Fruit fly (Drosophila melanogaster) whole organism, prepupa: Measurements from ENCODE around the gene betaNACtes1.

ENCODE experiments used
- Blimp-1 ChIP-seq: fragments of 200-800 bp; sonication (Bioruptor generic); optimal IDR thresholded peaks from 3 replicates; lab custom pipeline; 2017; ENCODE audit warnings: missing biosample characterization, missing genetic modification characterization, mild to moderate bottlenecking, moderate library complexity, missing genetic modification reagents
- CG10631 ChIP-seq: fragments of 200-800 bp; sonication (Bioruptor generic); optimal IDR thresholded peaks from 2 replicates; lab custom pipeline; 2016; ENCODE audit warnings: missing biosample characterization, missing genetic modification characterization
- CG10669 ChIP-seq: fragments of 200-800 bp; sonication (Bioruptor generic); optimal IDR thresholded peaks from 3 replicates; lab custom pipeline; 2018; ENCODE audit warnings: missing biosample characterization, mild to moderate bottlenecking, missing genetic modification characterization, moderate library complexity
- CG11294 ChIP-seq: fragments of 200-800 bp; sonication (Bioruptor generic); IDR thresholded peaks from 2 replicates; pipeline ENCODE4 v1.3.6; 2022; ENCODE audit warnings: missing biosample characterization, missing genetic modification characterization
- CG11762 ChIP-seq: fragments of 200-800 bp; sonication (Bioruptor generic); optimal IDR thresholded peaks from 3 replicates; lab custom pipeline; 2016; ENCODE audit warnings: missing biosample characterization, missing genetic modification characterization; ENCODE audit not compliant: insufficient read depth
- CG11902 ChIP-seq: fragments of 200-800 bp; sonication (Bioruptor generic); optimal IDR thresholded peaks from 3 replicates; lab custom pipeline; 2016; ENCODE audit warnings: missing biosample characterization, missing genetic modification characterization
- CG15336 ChIP-seq: fragments of 200-800 bp; sonication (Bioruptor generic); IDR thresholded peaks from 2 replicates; pipeline ENCODE4 v1.3.6; 2022; ENCODE audit warnings: missing biosample characterization, missing genetic modification characterization
- CG1621 ChIP-seq: fragments of 200-800 bp; sonication (Bioruptor generic); optimal IDR thresholded peaks from 3 replicates; lab custom pipeline; 2018; ENCODE audit warnings: missing biosample characterization, mild to moderate bottlenecking, missing genetic modification characterization
- CG16779 ChIP-seq: fragments of 200-800 bp; sonication (Bioruptor generic); optimal IDR thresholded peaks from 3 replicates; lab custom pipeline; 2017; ENCODE audit warnings: missing biosample characterization, mild to moderate bottlenecking, missing genetic modification characterization
- CG3032 ChIP-seq: fragments of 200-800 bp; optimal IDR thresholded peaks from 2 replicates; lab custom pipeline; 2019; ENCODE audit warnings: missing biosample characterization, mild to moderate bottlenecking, missing genetic modification characterization, moderate library complexity
- CG31627 ChIP-seq: fragments of 200-800 bp; sonication (Bioruptor generic); optimal IDR thresholded peaks from 3 replicates; lab custom pipeline; 2016; ENCODE audit warnings: missing biosample characterization, missing genetic modification characterization
- CG32006 ChIP-seq: fragments of 200-800 bp; sonication (Bioruptor generic); optimal IDR thresholded peaks from 3 replicates; lab custom pipeline; 2017; ENCODE audit warnings: missing biosample characterization, mild to moderate bottlenecking, missing genetic modification characterization
- CG3919 ChIP-seq: fragments of 200-800 bp; sonication (Bioruptor generic); optimal IDR thresholded peaks from 3 replicates; lab custom pipeline; 2016; ENCODE audit warnings: missing biosample characterization, missing genetic modification characterization
- CG4318 ChIP-seq: fragments of 200-800 bp; sonication (Bioruptor generic); optimal IDR thresholded peaks from 3 replicates; lab custom pipeline; 2017; ENCODE audit warnings: missing biosample characterization, mild to moderate bottlenecking, missing genetic modification characterization
- CG6163 ChIP-seq: fragments of 200-800 bp; sonication (Bioruptor generic); IDR thresholded peaks from 3 replicates; pipeline ENCODE4 v1.3.6; 2022; ENCODE audit warnings: missing biosample characterization, missing genetic modification characterization
- CG6276 ChIP-seq: fragments of 200-800 bp; sonication (Bioruptor generic); optimal IDR thresholded peaks from 2 replicates; lab custom pipeline; 2017; ENCODE audit warnings: missing biosample characterization, mild to moderate bottlenecking, missing genetic modification characterization
- CG6792 ChIP-seq: fragments of 200-800 bp; sonication (Bioruptor generic); optimal IDR thresholded peaks from 3 replicates; lab custom pipeline; 2016; ENCODE audit warnings: missing biosample characterization, missing genetic modification characterization
- CG6808 ChIP-seq: fragments of 200-800 bp; sonication (Bioruptor generic); optimal IDR thresholded peaks from 3 replicates; lab custom pipeline; 2017; ENCODE audit warnings: missing biosample characterization, missing genetic modification characterization, mild to moderate bottlenecking, moderate library complexity, missing genetic modification reagents
- CG6854 ChIP-seq: fragments of 200-800 bp; sonication (Bioruptor generic); optimal IDR thresholded peaks from 2 replicates; lab custom pipeline; 2017; ENCODE audit warnings: missing biosample characterization, mild to moderate bottlenecking, missing genetic modification characterization
- CG7368 ChIP-seq: fragments of 200-800 bp; sonication (Bioruptor generic); optimal IDR thresholded peaks from 3 replicates; lab custom pipeline; 2016; ENCODE audit warnings: missing biosample characterization, missing genetic modification characterization
- CG9139 ChIP-seq: fragments of 200-800 bp; sonication (Bioruptor generic); optimal IDR thresholded peaks from 3 replicates; lab custom pipeline; 2017; ENCODE audit warnings: missing biosample characterization, mild to moderate bottlenecking, missing genetic modification characterization
- Eip78C ChIP-seq: fragments of 200-800 bp; sonication (Bioruptor generic); peaks from one replicate; lab custom pipeline; 2016; ENCODE audit warnings: missing biosample characterization, missing genetic modification characterization
- Eip93F ChIP-seq: fragments of 200-800 bp; sonication (Bioruptor generic); optimal IDR thresholded peaks from 2 replicates; lab custom pipeline; 2016; ENCODE audit warnings: missing biosample characterization, mild to moderate bottlenecking, missing genetic modification characterization
- Ets21C ChIP-seq: fragments of 200-800 bp; sonication (Bioruptor generic); optimal IDR thresholded peaks from 3 replicates; lab custom pipeline; 2016; ENCODE audit warnings: missing biosample characterization, missing genetic modification characterization
- Ets96B ChIP-seq: fragments of 200-800 bp; optimal IDR thresholded peaks from 2 replicates; lab custom pipeline; 2019; ENCODE audit warnings: missing biosample characterization, mild to moderate bottlenecking, missing genetic modification characterization, moderate library complexity
- Gug ChIP-seq: fragments of 200-800 bp; sonication (Bioruptor generic); IDR thresholded peaks from 2 replicates; pipeline ENCODE4 v1.3.6; 2022; ENCODE audit warnings: missing biosample characterization, missing genetic modification characterization
- Hr38 ChIP-seq: sonication (Bioruptor generic); optimal IDR thresholded peaks from 2 replicates; lab custom pipeline; 2016; ENCODE audit warnings: missing biosample characterization, missing genetic modification characterization
- Hr39 ChIP-seq: fragments of 200-800 bp; sonication (Bioruptor generic); optimal IDR thresholded peaks from 2 replicates; lab custom pipeline; 2016; ENCODE audit warnings: missing biosample characterization, missing genetic modification characterization
- Hr4 ChIP-seq: fragments of 200-800 bp; sonication (Bioruptor generic); optimal IDR thresholded peaks from 3 replicates; lab custom pipeline; 2016; ENCODE audit warnings: missing biosample characterization, missing genetic modification characterization
- OdsH ChIP-seq: fragments of 200-800 bp; sonication (Bioruptor generic); optimal IDR thresholded peaks from 3 replicates; lab custom pipeline; 2016; ENCODE audit warnings: missing biosample characterization, missing genetic modification characterization
- Sox102F ChIP-seq: fragments of 200-800 bp; sonication (Bioruptor generic); optimal IDR thresholded peaks from 2 replicates; lab custom pipeline; 2016; ENCODE audit warnings: missing biosample characterization, mild to moderate bottlenecking, missing genetic modification characterization
- Sox14 ChIP-seq: fragments of 200-800 bp; sonication (Bioruptor generic); optimal IDR thresholded peaks from 3 replicates; lab custom pipeline; 2016; ENCODE audit warnings: missing biosample characterization, missing genetic modification characterization
- achi ChIP-seq: fragments of 200-800 bp; sonication (Bioruptor generic); optimal IDR thresholded peaks from 3 replicates; lab custom pipeline; 2016; ENCODE audit warnings: missing biosample characterization, missing genetic modification characterization
- acj6 ChIP-seq: fragments of 200-800 bp; sonication (Bioruptor generic); optimal IDR thresholded peaks from 3 replicates; lab custom pipeline; 2016; ENCODE audit warnings: missing biosample characterization, missing genetic modification characterization
- cyc ChIP-seq: fragments of 200-800 bp; sonication (Bioruptor generic); optimal IDR thresholded peaks from 3 replicates; lab custom pipeline; 2016; ENCODE audit warnings: missing biosample characterization, missing genetic modification characterization
- dsx ChIP-seq: fragments of 200-800 bp; optimal IDR thresholded peaks from 3 replicates; lab custom pipeline; 2019; ENCODE audit warnings: missing biosample characterization, mild to moderate bottlenecking, missing genetic modification characterization, moderate library complexity; ENCODE audit not compliant: poor library complexity, severe bottlenecking
- esn ChIP-seq: fragments of 200-800 bp; sonication (Bioruptor generic); optimal IDR thresholded peaks from 2 replicates; lab custom pipeline; 2016; ENCODE audit warnings: missing biosample characterization, mild to moderate bottlenecking, missing genetic modification characterization, moderate library complexity
- fd85E ChIP-seq: fragments of 200-800 bp; sonication (Bioruptor generic); optimal IDR thresholded peaks from 3 replicates; lab custom pipeline; 2016; ENCODE audit warnings: missing biosample characterization, missing genetic modification characterization
- lz ChIP-seq: fragments of 200-800 bp; sonication (Bioruptor generic); optimal IDR thresholded peaks from 3 replicates; lab custom pipeline; 2016; ENCODE audit warnings: missing biosample characterization, missing genetic modification characterization
- net ChIP-seq: fragments of 200-800 bp; sonication (Bioruptor generic); optimal IDR thresholded peaks from 3 replicates; lab custom pipeline; 2016; ENCODE audit warnings: missing biosample characterization, missing genetic modification characterization
- salr ChIP-seq, 2 experiments: fragments of 200-800 bp; sonication (Bioruptor generic); optimal IDR thresholded peaks; 3 replicates each; lab custom pipeline; 2016 to 2018; ENCODE audit warnings: missing biosample characterization in 2 of 2, missing genetic modification characterization in 2 of 2, mild to moderate bottlenecking in 1 of 2
- ss ChIP-seq, 2 experiments: fragments of 200-800 bp; sonication (Bioruptor generic); optimal IDR thresholded peaks; 2 replicates in 1 of 2; 3 replicates in 1 of 2; lab custom pipeline; 2017 to 2018; ENCODE audit warnings: mild to moderate bottlenecking in 2 of 2, missing biosample characterization in 2 of 2, missing genetic modification characterization in 2 of 2, moderate library complexity in 1 of 2
- svp ChIP-seq: fragments of 200-800 bp; sonication (Bioruptor generic); peaks from one replicate; lab custom pipeline; 2016; ENCODE audit warnings: missing biosample characterization, missing genetic modification characterization
- vri ChIP-seq: fragments of 200-800 bp; sonication (Bioruptor generic); optimal IDR thresholded peaks from 3 replicates; lab custom pipeline; 2016; ENCODE audit warnings: missing biosample characterization, mild to moderate bottlenecking, missing genetic modification characterization

betaNACtes1 gene

dm6 chrX:14153689-14154088 lies 18.7 kb downstream of the betaNACtes1 start (continued):
- TF ChIP-seq Ets96B (tag; lab: Kevin White, UChicago) (peak; percentile 28), svp (GFP tag; lab: Kevin White, UChicago) (peak; percentile 39), CG1621 (tag; lab: Kevin White, UChicago) (no peak), lz (GFP tag; lab: Kevin White, UChicago) (no peak), Sox14 (GFP tag; lab: Kevin White, UChicago) (no peak), CG11294 (GFP tag; lab: Robert Waterston, UW) (no peak), Sox102F (GFP tag; lab: Kevin White, UChicago) (no peak), salr (GFP tag; optimal IDR thresholded peaks at IDR 0.05; lab: Kevin White, UChicago) (peak in 1 of 2 experiments; percentile 28), CG31627 (GFP tag; lab: Kevin White, UChicago) (no peak), net (GFP tag; lab: Kevin White, UChicago) (no peak), dsx (GFP tag; lab: Kevin White, UChicago) (no peak), CG11902 (GFP tag; lab: Kevin White, UChicago) (no peak), esn (GFP tag; lab: Kevin White, UChicago) (no peak), acj6 (GFP tag; lab: Kevin White, UChicago) (peak; percentile 31), CG9139 (GFP tag; lab: Kevin White, UChicago) (no peak)

dm6 chrX:14151906-14152305 lies 20.5 kb downstream of the betaNACtes1 start, which contains the start of gene CG12479:
TSS of gene CG12479 (minus strand) at chrX:14152006.
- TF ChIP-seq CG6854 (GFP tag; lab: Kevin White, UChicago) (no peak), achi (GFP tag; lab: Kevin White, UChicago) (no peak), Blimp-1 (GFP tag; lab: Kevin White, UChicago) (no peak), lz (GFP tag; lab: Kevin White, UChicago) (no peak), CG15336 (no peak), Ets96B (tag; lab: Kevin White, UChicago) (no peak), cyc (GFP tag; lab: Kevin White, UChicago) (no peak), CG3032 (tag; lab: Kevin White, UChicago) (no peak), dsx (GFP tag; lab: Kevin White, UChicago) (no peak), fd85E (GFP tag; lab: Kevin White, UChicago) (no peak), net (GFP tag; lab: Kevin White, UChicago) (no peak), CG6163 (GFP tag; lab: Robert Waterston, UW) (no peak)

dm6 chrX:14149312-14149711 lies 23.1 kb downstream of the betaNACtes1 start:
- no peak for TF ChIP-seq CG11294 (GFP tag; lab: Robert Waterston, UW)
- TF ChIP-seq Eip93F (GFP tag; lab: Kevin White, UChicago), result no peak
- peak; percentile 38 for TF ChIP-seq achi (GFP tag; lab: Kevin White, UChicago)
- TF ChIP-seq CG15336, result peak; percentile 72
- peak; percentile 40 for TF ChIP-seq CG10631 (GFP tag; lab: Kevin White, UChicago)
- TF ChIP-seq Eip78C (GFP tag; lab: Kevin White, UChicago), result peak; percentile 83
- no peak for TF ChIP-seq CG6792
- TF ChIP-seq CG4318 (GFP tag; lab: Kevin White, UChicago), result peak; percentile 38
- peak; percentile 36 for TF ChIP-seq CG10669 (GFP tag; lab: Kevin White, UChicago)
- no peak for TF ChIP-seq lz (GFP tag; lab: Kevin White, UChicago)
- peak; percentile 21 for TF ChIP-seq CG6276 (GFP tag; lab: Kevin White, UChicago)
- TF ChIP-seq Ets21C (GFP tag; lab: Kevin White, UChicago), result no peak
- no peak for TF ChIP-seq CG9139 (GFP tag; lab: Kevin White, UChicago)
- TF ChIP-seq CG6808 (GFP tag; lab: Kevin White, UChicago), result no peak
- TF ChIP-seq CG11902 (GFP tag; lab: Kevin White, UChicago), result no peak
- TF ChIP-seq svp (GFP tag; lab: Kevin White, UChicago), result peak; percentile 75
- peak; percentile 47 for TF ChIP-seq Gug (GFP tag; lab: Robert Waterston, UW)
- no peak for TF ChIP-seq CG16779
- peak; percentile 3 for TF ChIP-seq CG11762 (GFP tag; lab: Kevin White, UChicago)
- TF ChIP-seq ss (GFP tag; optimal IDR thresholded peaks at IDR 0.05; lab: Kevin White, UChicago), result peak in 1 of 2 experiments; percentile 19
- peak; percentile 20 for TF ChIP-seq acj6 (GFP tag; lab: Kevin White, UChicago)
- TF ChIP-seq Hr4 (GFP tag; lab: Kevin White, UChicago), result peak; percentile 55
- peak; percentile 32 for TF ChIP-seq OdsH
- peak; percentile 67 for TF ChIP-seq CG32006 (GFP tag; lab: Kevin White, UChicago)
- no peak for TF ChIP-seq CG6854 (GFP tag; lab: Kevin White, UChicago)
- TF ChIP-seq CG3032 (tag; lab: Kevin White, UChicago), result peak; percentile 7
- no peak for TF ChIP-seq Hr38
- no peak for TF ChIP-seq vri (GFP tag; lab: Kevin White, UChicago)
- peak; percentile 56 for TF ChIP-seq CG3919 (GFP tag; lab: Kevin White, UChicago)
- TF ChIP-seq dsx (GFP tag; lab: Kevin White, UChicago), result peak; percentile 0
- peak; percentile 3 for TF ChIP-seq CG7368
- TF ChIP-seq Sox14 (GFP tag; lab: Kevin White, UChicago), result peak; percentile 35
- peak; percentile 74 for TF ChIP-seq CG6163 (GFP tag; lab: Robert Waterston, UW)
- TF ChIP-seq CG31627 (GFP tag; lab: Kevin White, UChicago), result peak; percentile 9
- TF ChIP-seq Hr39, result peak; percentile 0
